Worm (Caenorhabditis elegans): Measurements from ENCODE around the gene txt-18.
A peak's percentile ranks its signal among the peaks of the same experiment; 100 is the strongest.

The txt-18 gene

ce11 chrII:6355396-6356346 is 11.8 kb downstream of the txt-18 start, which contains the start of gene C32D5.11:
C32D5.11 (minus strand) TSS chrII:6355446.
- no peak for TF ChIP-seq ref-1 (GFP tag; conservative IDR thresholded peaks at IDR 0.05)
- TF ChIP-seq T22C8.4 (GFP tag; IDR thresholded peaks at IDR 0.05): peak; percentile 7; the same call in 1 of the 2 replicates
- 0 out of 2 replicates have a peak, but pooled peaks have one; percentile 31 for TF ChIP-seq ztf-23 (GFP tag; IDR thresholded peaks at IDR 0.05)
- TF ChIP-seq med-1 (GFP tag; optimal IDR thresholded peaks at IDR 0.05; ENCODE audit: insufficient read depth): peak; percentile 18
- TF ChIP-seq cog-1 (tag; optimal IDR thresholded peaks at IDR 0.05): no peak
- no peak for TF ChIP-seq tab-1 (GFP tag; IDR thresholded peaks at IDR 0.05)
- TF ChIP-seq flt-1 (GFP tag; IDR thresholded peaks at IDR 0.05): no peak
- no peak for TF ChIP-seq klf-2 (GFP tag; conservative IDR thresholded peaks at IDR 0.05)
- no peak for TF ChIP-seq ztf-29 (GFP tag; IDR thresholded peaks at IDR 0.05)

ce11 chrII:6358232-6358631 is 14.4 kb downstream of the txt-18 start:
- no peak for TF ChIP-seq ztf-29 (GFP tag; IDR thresholded peaks at IDR 0.05)
- no peak for TF ChIP-seq ztf-23 (GFP tag; IDR thresholded peaks at IDR 0.05)
- no peak for TF ChIP-seq klf-2 (GFP tag; conservative IDR thresholded peaks at IDR 0.05)
- TF ChIP-seq tab-1 (GFP tag; IDR thresholded peaks at IDR 0.05): no peak
- TF ChIP-seq ref-1 (GFP tag; conservative IDR thresholded peaks at IDR 0.05): no peak
- no peak for TF ChIP-seq T22C8.4 (GFP tag; IDR thresholded peaks at IDR 0.05)
- TF ChIP-seq med-1 (GFP tag; optimal IDR thresholded peaks at IDR 0.05; ENCODE audit: insufficient read depth): no peak
- TF ChIP-seq cog-1 (tag; optimal IDR thresholded peaks at IDR 0.05): no peak
- TF ChIP-seq flt-1 (GFP tag; IDR thresholded peaks at IDR 0.05): no peak

ce11 chrII:6358905-6359304 is 15.0 kb downstream of the txt-18 start, which contains the start of gene C32D5.12:
C32D5.12 (minus strand) TSS chrII:6359005.
- TF ChIP-seq med-1 (GFP tag; optimal IDR thresholded peaks at IDR 0.05; ENCODE audit: insufficient read depth): no peak
- TF ChIP-seq ztf-23 (GFP tag; IDR thresholded peaks at IDR 0.05): no peak
- no peak for TF ChIP-seq ref-1 (GFP tag; conservative IDR thresholded peaks at IDR 0.05)
- no peak for TF ChIP-seq klf-2 (GFP tag; conservative IDR thresholded peaks at IDR 0.05)

ce11 chrII:6360822-6361221 is 16.9 kb downstream of the txt-18 start, which contains the start of gene K10B2.4:
K10B2.4 (minus strand) TSS chrII:6360959.
- TF ChIP-seq med-1 (GFP tag; optimal IDR thresholded peaks at IDR 0.05; ENCODE audit: insufficient read depth) (no peak), ref-1 (GFP tag; conservative IDR thresholded peaks at IDR 0.05) (no peak), ztf-23 (GFP tag; IDR thresholded peaks at IDR 0.05) (peak; percentile 65; the same call in 1 of the 2 replicates)

- TF ChIP-seq med-1 (GFP tag; optimal IDR thresholded peaks at IDR 0.05; ENCODE audit: insufficient read depth) (no peak), flt-1 (GFP tag; IDR thresholded peaks at IDR 0.05) (no peak), ztf-29 (GFP tag; IDR thresholded peaks at IDR 0.05) (no peak), ref-1 (GFP tag; conservative IDR thresholded peaks at IDR 0.05) (no peak), cog-1 (tag; optimal IDR thresholded peaks at IDR 0.05) (no peak), tab-1 (GFP tag; IDR thresholded peaks at IDR 0.05) (no peak), T22C8.4 (GFP tag; IDR thresholded peaks at IDR 0.05) (no peak), klf-2 (GFP tag; conservative IDR thresholded peaks at IDR 0.05) (no peak), ztf-23 (GFP tag; IDR thresholded peaks at IDR 0.05) (no peak)
These were observed 21.5 kb downstream of the txt-18 start, which contains the start of the genes ani-2 and clec-88 for ce11 chrII:6365237-6365815. ani-2 (minus strand) TSS chrII:6365367. clec-88 (plus strand) TSS chrII:6365722.

- TF ChIP-seq flt-1 (GFP tag; IDR thresholded peaks at IDR 0.05) (no peak), T22C8.4 (GFP tag; IDR thresholded peaks at IDR 0.05) (no peak), ref-1 (GFP tag; conservative IDR thresholded peaks at IDR 0.05) (no peak), cog-1 (tag; optimal IDR thresholded peaks at IDR 0.05) (no peak), klf-2 (GFP tag; conservative IDR thresholded peaks at IDR 0.05) (no peak)
These were observed 22.8 kb downstream of the txt-18 start, which contains the start of gene ctsa-4.1 for ce11 chrII:6366696-6367095. ctsa-4.1 (plus strand) TSS chrII:6366996.

- TF ChIP-seq ztf-29 (GFP tag; IDR thresholded peaks at IDR 0.05) (no peak), ref-1 (GFP tag; conservative IDR thresholded peaks at IDR 0.05) (no peak), cog-1 (tag; optimal IDR thresholded peaks at IDR 0.05) (peak; percentile 57), flt-1 (GFP tag; IDR thresholded peaks at IDR 0.05) (no peak), med-1 (GFP tag; optimal IDR thresholded peaks at IDR 0.05; ENCODE audit: insufficient read depth) (no peak), T22C8.4 (GFP tag; IDR thresholded peaks at IDR 0.05) (peak; percentile 59), tab-1 (GFP tag; IDR thresholded peaks at IDR 0.05) (no peak), ztf-23 (GFP tag; IDR thresholded peaks at IDR 0.05) (no peak), klf-2 (GFP tag; conservative IDR thresholded peaks at IDR 0.05) (no peak)
These were observed 26.2 kb downstream of the txt-18 start for ce11 chrII:6370110-6370509.

ce11 chrII:6371003-6371402 is 27.1 kb downstream of the txt-18 start, which contains the start of gene lin-23:
lin-23 (plus strand) TSS chrII:6371303.
- TF ChIP-seq ref-1 (GFP tag; conservative IDR thresholded peaks at IDR 0.05): no peak

- TF ChIP-seq klf-2 (GFP tag; conservative IDR thresholded peaks at IDR 0.05): no peak
- no peak for TF ChIP-seq ztf-23 (GFP tag; IDR thresholded peaks at IDR 0.05)
- TF ChIP-seq tab-1 (GFP tag; IDR thresholded peaks at IDR 0.05): no peak
- TF ChIP-seq ref-1 (GFP tag; conservative IDR thresholded peaks at IDR 0.05): no peak
- no peak for TF ChIP-seq T22C8.4 (GFP tag; IDR thresholded peaks at IDR 0.05)
- no peak for TF ChIP-seq flt-1 (GFP tag; IDR thresholded peaks at IDR 0.05)
- no peak for TF ChIP-seq cog-1 (tag; optimal IDR thresholded peaks at IDR 0.05)
- TF ChIP-seq med-1 (GFP tag; optimal IDR thresholded peaks at IDR 0.05; ENCODE audit: insufficient read depth): no peak
- TF ChIP-seq ztf-29 (GFP tag; IDR thresholded peaks at IDR 0.05): no peak
These were observed 29.5 kb downstream of the txt-18 start for ce11 chrII:6373361-6373760.

Measured in whole organism, midembryonic.